Worm (Caenorhabditis elegans) whole organism, L2 larva: Measurements from ENCODE around the gene mdt-21.

ENCODE experiments used
- ama-1 ChIP-seq: fragments of 150-350 bp; optimal IDR thresholded peaks from 2 replicates; lab custom pipeline; 2018; ENCODE audit warnings: inconsistent platforms
- ceh-16 ChIP-seq: fragments of 150-350 bp; optimal IDR thresholded peaks from 2 replicates; lab custom pipeline; 2014; ENCODE audit warnings: missing biosample characterization, missing genetic modification characterization
- elt-1 ChIP-seq: fragments of 150-350 bp; optimal IDR thresholded peaks from 2 replicates; lab custom pipeline; 2014; ENCODE audit warnings: missing biosample characterization, missing genetic modification characterization
- elt-3 ChIP-seq: sonication (generic microtip); optimal IDR thresholded peaks from 2 replicates; lab custom pipeline; 2017; ENCODE audit warnings: missing biosample characterization, missing genetic modification characterization
- lin-11 ChIP-seq: fragments of 150-350 bp; sonication (generic microtip); optimal IDR thresholded peaks from 2 replicates; lab custom pipeline; 2014; ENCODE audit warnings: missing biosample characterization, missing genetic modification characterization, inconsistent platforms, mixed read lengths
- lin-39 ChIP-seq: fragments of 150-350 bp; optimal IDR thresholded peaks from 2 replicates; lab custom pipeline; 2014; ENCODE audit warnings: missing biosample characterization, missing genetic modification reagents, missing genetic modification characterization
- lsy-2 ChIP-seq, 2 experiments: fragments of 150-350 bp in 1 of 2; sonication (generic microtip) in 1 of 2; optimal IDR thresholded peaks; 2 replicates each; lab custom pipeline; 2014 to 2017; ENCODE audit warnings: missing biosample characterization in 2 of 2, missing genetic modification characterization in 2 of 2
- skn-1 ChIP-seq: sonication (generic microtip); optimal IDR thresholded peaks from 2 replicates; lab custom pipeline; 2017; ENCODE audit warnings: missing biosample characterization, missing genetic modification characterization
- unc-62 ChIP-seq: fragments of 150-350 bp; optimal IDR thresholded peaks from 2 replicates; lab custom pipeline; 2014; ENCODE audit warnings: missing biosample characterization, missing genetic modification reagents, missing genetic modification characterization
- ztf-11 ChIP-seq: sonication (generic microtip); optimal IDR thresholded peaks from 2 replicates; lab custom pipeline; 2017; ENCODE audit warnings: missing biosample characterization, missing genetic modification characterization

DNA sequence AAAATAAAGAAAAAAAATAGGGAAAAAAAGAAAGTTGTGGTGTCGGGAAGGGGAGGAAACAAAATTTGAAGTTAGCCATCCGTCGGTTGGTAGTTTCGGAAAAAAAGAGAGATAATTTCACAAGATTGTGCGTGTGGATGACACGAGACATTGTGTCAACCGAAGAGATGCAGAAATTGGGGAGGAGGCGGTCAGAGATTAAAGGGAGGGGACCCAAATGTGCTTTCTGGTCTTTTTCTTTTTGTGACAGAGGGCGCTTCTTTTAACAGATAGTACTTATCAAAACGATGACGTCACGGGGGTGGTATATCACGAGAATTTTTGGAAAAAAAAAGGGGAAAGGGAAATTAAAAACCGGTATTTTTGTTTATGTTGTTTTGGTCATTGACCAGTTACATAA lies 38.9 kb upstream of the mdt-21 start:
- TF ChIP-seq skn-1 (tag; lab: Kevin White, UChicago) (no peak), ceh-16 (tag; lab: Kevin White, UChicago) (no peak), lsy-2 (tag; optimal IDR thresholded peaks at IDR 0.05; lab: Kevin White, UChicago) (peak in 1 of 2 experiments; percentile 64), lin-11 (tag; lab: Kevin White, UChicago) (no peak), ztf-11 (tag; lab: Kevin White, UChicago) (no peak), elt-1 (no peak), unc-62 (GFP tag; lab: Kevin White, UChicago) (no peak), ama-1 (lab: Kevin White, UChicago) (no peak), lin-39 (tag; lab: Kevin White, UChicago) (no peak), elt-3 (tag; lab: Kevin White, UChicago) (no peak)
